Fruit fly (Drosophila melanogaster) whole organism, embryonic: ENCODE results near the gene tw.

Experiments used
- CG10267 ChIP-seq: fragments of 200-800 bp; sonication (Bioruptor generic); optimal IDR thresholded peaks from 2 replicates; lab custom pipeline; 2018; ENCODE audit warnings: missing biosample characterization, mild to moderate bottlenecking, missing genetic modification characterization, moderate library complexity
- CG11560 ChIP-seq: fragments of 200-800 bp; sonication (Bioruptor generic); IDR thresholded peaks from 3 replicates; pipeline ENCODE4 v1.3.6; 2022; ENCODE audit warnings: missing biosample characterization, missing genetic modification characterization
- CG1602 ChIP-seq: fragments of 200-800 bp; sonication (Bioruptor generic); optimal IDR thresholded peaks from 3 replicates; lab custom pipeline; 2016; ENCODE audit warnings: missing biosample characterization, missing genetic modification characterization
- CG1603 ChIP-seq: fragments of 200-800 bp; sonication (Bioruptor generic); optimal IDR thresholded peaks from 2 replicates; lab custom pipeline; 2019; ENCODE audit warnings: missing biosample characterization, mild to moderate bottlenecking, missing genetic modification characterization, moderate library complexity
- CG16813 ChIP-seq: fragments of 200-800 bp; sonication (Bioruptor generic); IDR thresholded peaks from 3 replicates; pipeline ENCODE4 v1.3.6; 2022; ENCODE audit warnings: missing biosample characterization, missing genetic modification characterization; ENCODE audit not compliant: partially characterized antibody
- CG17328 ChIP-seq: fragments of 200-800 bp; sonication (Bioruptor generic); IDR thresholded peaks from 2 replicates; pipeline ENCODE4 v1.3.6; 2022; ENCODE audit warnings: missing biosample characterization, missing genetic modification characterization
- CG2202 ChIP-seq: fragments of 200-800 bp; sonication (Bioruptor generic); optimal IDR thresholded peaks from 2 replicates; lab custom pipeline; 2018; ENCODE audit warnings: missing biosample characterization, mild to moderate bottlenecking, missing genetic modification characterization
- CG31224 ChIP-seq: fragments of 200-800 bp; sonication (Bioruptor generic); IDR thresholded peaks from 2 replicates; pipeline ENCODE4 v1.3.6; 2022; ENCODE audit warnings: missing biosample characterization, missing genetic modification characterization
- CG5245 ChIP-seq: fragments of 200-800 bp; sonication (Bioruptor generic); optimal IDR thresholded peaks from 3 replicates; lab custom pipeline; 2016; ENCODE audit warnings: missing biosample characterization, missing genetic modification characterization
- CG6813 ChIP-seq: fragments of 200-800 bp; sonication (Bioruptor generic); optimal IDR thresholded peaks from 2 replicates; lab custom pipeline; 2017; ENCODE audit warnings: missing biosample characterization, missing genetic modification characterization, mild to moderate bottlenecking, moderate library complexity, missing genetic modification reagents
- CG7372 ChIP-seq: fragments of 200-800 bp; sonication (Bioruptor generic); IDR thresholded peaks from 2 replicates; pipeline ENCODE4 v1.3.6; 2022; ENCODE audit warnings: missing biosample characterization, missing genetic modification characterization
- CG8281 ChIP-seq: fragments of 200-800 bp; sonication (Bioruptor generic); optimal IDR thresholded peaks from 2 replicates; lab custom pipeline; 2018; ENCODE audit warnings: missing biosample characterization, mild to moderate bottlenecking, missing genetic modification characterization, moderate library complexity
- CG8290 ChIP-seq, 3 experiments: fragments of 200-800 bp; sonication (Bioruptor generic); optimal IDR thresholded peaks; 2 replicates each; lab custom pipeline; 2016 to 2019; ENCODE audit warnings: missing biosample characterization in 3 of 3, missing genetic modification characterization in 3 of 3, mild to moderate bottlenecking in 2 of 3, moderate library complexity in 1 of 3
- CG8478 ChIP-seq: fragments of >200 bp; optimal IDR thresholded peaks from 2 replicates; lab custom pipeline; 2018
- CG9797 ChIP-seq: fragments of 200-800 bp; sonication (Bioruptor generic); optimal IDR thresholded peaks from 3 replicates; lab custom pipeline; 2018; ENCODE audit warnings: missing biosample characterization, mild to moderate bottlenecking, missing genetic modification characterization
- CG9817 ChIP-seq: fragments of 200-800 bp; sonication (Bioruptor generic); optimal IDR thresholded peaks from 2 replicates; lab custom pipeline; 2018; ENCODE audit warnings: missing biosample characterization, mild to moderate bottlenecking, missing genetic modification characterization, moderate library complexity
- CG9876 ChIP-seq: fragments of 200-800 bp; sonication (Bioruptor generic); optimal IDR thresholded peaks from 2 replicates; lab custom pipeline; 2016; ENCODE audit warnings: missing biosample characterization, missing genetic modification characterization
- Deaf1 ChIP-seq: fragments of 200-800 bp; optimal IDR thresholded peaks from 3 replicates; lab custom pipeline; 2019; ENCODE audit warnings: missing biosample characterization, mild to moderate bottlenecking, missing genetic modification characterization, moderate library complexity
- Dref ChIP-seq: fragments of 200-800 bp; sonication (Bioruptor generic); IDR thresholded peaks from 2 replicates; pipeline ENCODE4 v1.3.6; 2022; ENCODE audit warnings: missing biosample characterization, missing genetic modification characterization
- E2f2 ChIP-seq: fragments of 200-800 bp; sonication (Bioruptor generic); IDR thresholded peaks from 2 replicates; pipeline ENCODE4 v1.3.6; 2022; ENCODE audit warnings: missing biosample characterization, missing genetic modification characterization
- Gsc ChIP-seq: fragments of 200-800 bp; sonication (Bioruptor generic); IDR thresholded peaks from 2 replicates; pipeline ENCODE4 v1.3.6; 2022; ENCODE audit warnings: missing biosample characterization, missing genetic modification characterization
- HLH4C ChIP-seq: fragments of 200-800 bp; sonication (Bioruptor generic); IDR thresholded peaks from 3 replicates; pipeline ENCODE4 v1.3.6; 2022; ENCODE audit warnings: missing biosample characterization, missing genetic modification characterization; ENCODE audit not compliant: partially characterized antibody
- MBD-R2 ChIP-seq: fragments of 200-800 bp; sonication (Bioruptor generic); IDR thresholded peaks from 2 replicates; pipeline ENCODE4 v1.3.6; 2022; ENCODE audit warnings: missing biosample characterization, missing genetic modification characterization
- MESR4 ChIP-seq: fragments of 200-800 bp; sonication (Bioruptor generic); optimal IDR thresholded peaks from 2 replicates; lab custom pipeline; 2018; ENCODE audit warnings: missing biosample characterization, mild to moderate bottlenecking, missing genetic modification characterization, moderate library complexity
- Med ChIP-seq: fragments of 200-800 bp; sonication (Bioruptor generic); peaks from one replicate; lab custom pipeline; 2016; ENCODE audit warnings: missing biosample characterization, missing genetic modification characterization, mild to moderate bottlenecking, inconsistent platforms, moderate library complexity
- Meics ChIP-seq: fragments of 200-800 bp; sonication (Bioruptor generic); optimal IDR thresholded peaks from 2 replicates; lab custom pipeline; 2017; ENCODE audit warnings: missing biosample characterization, mild to moderate bottlenecking, missing genetic modification characterization
- Myb ChIP-seq: fragments of 200-800 bp; sonication (Bioruptor generic); optimal IDR thresholded peaks from 2 replicates; lab custom pipeline; 2016; ENCODE audit warnings: missing biosample characterization, missing genetic modification characterization
- Sry-δ ChIP-seq: fragments of 200-800 bp; sonication (Bioruptor generic); optimal IDR thresholded peaks from 2 replicates; lab custom pipeline; 2016; ENCODE audit warnings: missing biosample characterization, missing genetic modification characterization
- Stat92E ChIP-seq, 3 experiments: fragments of >200 bp in 2 of 3; fragments of 200-800 bp in 1 of 3; sonication (Bioruptor generic) in 1 of 3; optimal IDR thresholded peaks; 2 replicates each; lab custom pipeline; 2017 to 2019; ENCODE audit warnings: missing biosample characterization in 3 of 3, missing genetic modification characterization in 3 of 3, mild to moderate bottlenecking in 1 of 3, moderate library complexity in 1 of 3
- Trl ChIP-seq, 3 experiments: fragments of >200 bp in 2 of 3; fragments of 200-800 bp in 1 of 3; sonication (Bioruptor generic) in 1 of 3; optimal IDR thresholded peaks; 2 replicates in 1 of 3; 3 replicates in 2 of 3; lab custom pipeline; 2016 to 2017; ENCODE audit warnings: missing biosample characterization in 1 of 3, missing genetic modification characterization in 1 of 3
- Xbp1 ChIP-seq: fragments of 200-800 bp; sonication (Bioruptor generic); optimal IDR thresholded peaks from 3 replicates; lab custom pipeline; 2016; ENCODE audit warnings: missing biosample characterization, mild to moderate bottlenecking, missing genetic modification characterization
- YL-1 ChIP-seq: fragments of 200-800 bp; sonication (Bioruptor generic); optimal IDR thresholded peaks from 3 replicates; lab custom pipeline; 2017; ENCODE audit warnings: missing biosample characterization, mild to moderate bottlenecking, missing genetic modification characterization
- abd-A ChIP-seq: fragments of 200-800 bp; sonication (Bioruptor generic); optimal IDR thresholded peaks from 3 replicates; lab custom pipeline; 2019; ENCODE audit warnings: missing biosample characterization, mild to moderate bottlenecking, missing genetic modification characterization, moderate library complexity
- chm ChIP-seq: fragments of 200-800 bp; sonication (Bioruptor generic); IDR thresholded peaks from 2 replicates; pipeline ENCODE4 v1.3.6; 2022; ENCODE audit warnings: missing biosample characterization, missing genetic modification characterization
- gfzf ChIP-seq: fragments of 200-800 bp; sonication (Bioruptor generic); optimal IDR thresholded peaks from 2 replicates; lab custom pipeline; 2016; ENCODE audit warnings: missing biosample characterization, mild to moderate bottlenecking, missing genetic modification characterization, moderate library complexity
- lov ChIP-seq, 2 experiments: fragments of 200-800 bp in 1 of 2; fragments of >200 bp in 1 of 2; sonication (Bioruptor generic) in 1 of 2; IDR thresholded peaks in 1 of 2; optimal IDR thresholded peaks in 1 of 2; 2 replicates in 1 of 2; 3 replicates in 1 of 2; pipeline versions ENCODE4 v1.3.6 to Lab custom; 2017 to 2022; ENCODE audit warnings: missing biosample characterization in 1 of 2, missing genetic modification characterization in 1 of 2
- mam ChIP-seq: fragments of 200-800 bp; sonication (Bioruptor generic); optimal IDR thresholded peaks from 3 replicates; lab custom pipeline; 2016; ENCODE audit warnings: missing biosample characterization, missing genetic modification characterization
- nerfin-1 ChIP-seq: fragments of 200-800 bp; sonication (Bioruptor generic); optimal IDR thresholded peaks from 3 replicates; lab custom pipeline; 2019; ENCODE audit warnings: missing biosample characterization, mild to moderate bottlenecking, missing genetic modification characterization, moderate library complexity
- peb ChIP-seq: fragments of 200-800 bp; sonication (Bioruptor generic); IDR thresholded peaks from 2 replicates; pipeline ENCODE4 v1.3.6; 2022; ENCODE audit warnings: missing biosample characterization, missing genetic modification characterization
- pfk ChIP-seq: fragments of 200-800 bp; sonication (Bioruptor generic); optimal IDR thresholded peaks from 2 replicates; lab custom pipeline; 2018; ENCODE audit warnings: missing biosample characterization, mild to moderate bottlenecking, missing genetic modification characterization, moderate library complexity
- pum ChIP-seq: fragments of 200-800 bp; sonication (Bioruptor generic); optimal IDR thresholded peaks from 2 replicates; lab custom pipeline; 2016; ENCODE audit warnings: missing biosample characterization, missing genetic modification characterization
- pzg ChIP-seq: fragments of 200-800 bp; sonication (Bioruptor generic); optimal IDR thresholded peaks from 3 replicates; lab custom pipeline; 2018; ENCODE audit warnings: missing biosample characterization, mild to moderate bottlenecking, missing genetic modification characterization, moderate library complexity
- scrt ChIP-seq: fragments of 200-800 bp; sonication (Bioruptor generic); optimal IDR thresholded peaks from 2 replicates; lab custom pipeline; 2018; ENCODE audit warnings: missing biosample characterization, mild to moderate bottlenecking, missing genetic modification characterization, moderate library complexity
- sima ChIP-seq: fragments of 200-800 bp; sonication (Bioruptor generic); optimal IDR thresholded peaks from 2 replicates; lab custom pipeline; 2016; ENCODE audit warnings: missing biosample characterization, missing genetic modification characterization
- sqz ChIP-seq: fragments of 200-800 bp; sonication (Bioruptor generic); optimal IDR thresholded peaks from 3 replicates; lab custom pipeline; 2018; ENCODE audit warnings: missing biosample characterization, mild to moderate bottlenecking, missing genetic modification characterization
- sug ChIP-seq: fragments of 200-800 bp; optimal IDR thresholded peaks from 2 replicates; lab custom pipeline; 2019; ENCODE audit warnings: missing biosample characterization, mild to moderate bottlenecking, missing genetic modification characterization, moderate library complexity
- tup ChIP-seq: fragments of 200-800 bp; sonication (Bioruptor generic); optimal IDR thresholded peaks from 2 replicates; lab custom pipeline; 2016; ENCODE audit warnings: missing biosample characterization, mild to moderate bottlenecking, missing genetic modification characterization, moderate library complexity
- unpg ChIP-seq: fragments of 200-800 bp; sonication (Bioruptor generic); optimal IDR thresholded peaks from 3 replicates; lab custom pipeline; 2018; ENCODE audit warnings: missing biosample characterization, mild to moderate bottlenecking, missing genetic modification characterization, moderate library complexity
- zen2 ChIP-seq: fragments of 200-800 bp; sonication (Bioruptor generic); IDR thresholded peaks from 3 replicates; pipeline ENCODE4 v1.3.6; 2022; ENCODE audit warnings: missing biosample characterization, missing genetic modification characterization; ENCODE audit not compliant: partially characterized antibody

tw gene

DNA sequence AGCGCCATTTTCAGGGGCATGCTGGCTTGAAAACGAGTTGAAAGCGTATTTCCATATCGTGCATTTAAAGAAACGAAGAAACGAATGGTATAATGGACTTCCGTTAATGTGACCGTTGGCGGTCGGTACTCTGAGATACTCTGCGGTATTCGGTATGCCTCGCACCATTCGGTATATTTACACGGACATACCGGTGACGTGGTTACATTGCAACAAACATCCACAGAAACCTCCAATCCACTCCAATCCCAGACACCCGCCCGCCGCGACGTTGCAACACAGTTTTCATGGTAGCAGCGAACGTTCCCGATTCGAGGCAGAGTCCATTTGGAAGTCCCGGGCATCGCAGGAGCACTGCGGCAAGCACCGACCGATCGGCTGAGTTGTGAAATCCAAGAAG lies 21.4 kb downstream of the tw start, which contains the start of gene Sec22 (continued):
- no peak for TF ChIP-seq Stat92E (GFP tag; optimal IDR thresholded peaks at IDR 0.05; lab: Kevin White, UChicago)
- TF ChIP-seq chm: peak; percentile 30; the same call in 1 of the 2 replicates
- no peak for TF ChIP-seq sqz (GFP tag; lab: Kevin White, UChicago)
- peak; percentile 17 for TF ChIP-seq Sry-δ (GFP tag; lab: Kevin White, UChicago)
- TF ChIP-seq MESR4 (GFP tag; lab: Kevin White, UChicago): peak; percentile 88
- no peak for TF ChIP-seq CG16813 (GFP tag; lab: Robert Waterston, UW)
- no peak for TF ChIP-seq zen2 (GFP tag; lab: Robert Waterston, UW)
- no peak for TF ChIP-seq scrt (GFP tag; lab: Kevin White, UChicago)
- TF ChIP-seq tup (GFP tag; lab: Kevin White, UChicago): no peak
- TF ChIP-seq E2f2 (GFP tag; lab: Robert Waterston, UW): peak; percentile 47
- TF ChIP-seq nerfin-1 (tag; lab: Kevin White, UChicago): peak; percentile 4
- TF ChIP-seq CG9797: peak; percentile 75
- TF ChIP-seq pum (GFP tag; lab: Kevin White, UChicago): no peak
- peak; percentile 80 for TF ChIP-seq Med (GFP tag; lab: Kevin White, UChicago)
- no peak for TF ChIP-seq sug (tag; lab: Kevin White, UChicago)
- TF ChIP-seq CG5245 (GFP tag; lab: Kevin White, UChicago): no peak
- TF ChIP-seq CG2202 (tag; lab: Kevin White, UChicago): no peak
- no peak for TF ChIP-seq HLH4C
- peak; percentile 17 for TF ChIP-seq Myb (GFP tag; lab: Kevin White, UChicago)
- no peak for TF ChIP-seq CG17328 (GFP tag; lab: Robert Waterston, UW)
- peak; percentile 60 for TF ChIP-seq pfk (GFP tag; lab: Kevin White, UChicago)
- TF ChIP-seq CG8478 (lab: Kevin White, UChicago): no peak
- no peak for TF ChIP-seq CG8290 (GFP tag; optimal IDR thresholded peaks at IDR 0.05; lab: Kevin White, UChicago)
- peak in 1 of 2 experiments; percentile 46 for TF ChIP-seq CG8290 (tag; optimal IDR thresholded peaks at IDR 0.05; lab: Kevin White, UChicago)
- no peak for TF ChIP-seq Gsc (GFP tag; lab: Robert Waterston, UW)
- TF ChIP-seq CG6813 (GFP tag; lab: Kevin White, UChicago): peak; percentile 30
- peak; percentile 6 for TF ChIP-seq Meics (GFP tag; lab: Kevin White, UChicago)
- peak; percentile 54 for TF ChIP-seq CG1603 (tag; lab: Kevin White, UChicago)
- no peak for TF ChIP-seq CG31224
- peak; percentile 27 for TF ChIP-seq CG10267
- TF ChIP-seq pzg (GFP tag; lab: Kevin White, UChicago): peak; percentile 59
- TF ChIP-seq MBD-R2 (GFP tag; lab: Robert Waterston, UW): peak; percentile 77
- TF ChIP-seq YL-1 (GFP tag; lab: Kevin White, UChicago): peak; percentile 51
- no peak for TF ChIP-seq CG9817 (tag; lab: Kevin White, UChicago)
- no peak for TF ChIP-seq CG1602 (GFP tag; lab: Kevin White, UChicago)
- TF ChIP-seq mam (GFP tag; lab: Kevin White, UChicago): no peak
- TF ChIP-seq lov (optimal IDR thresholded peaks at IDR 0.05; lab: Kevin White, UChicago): no peak
- no peak for TF ChIP-seq lov (GFP tag; IDR thresholded peaks at IDR 0.05; lab: Robert Waterston, UW)
- TF ChIP-seq unpg (GFP tag; lab: Kevin White, UChicago): peak; percentile 15
- no peak for TF ChIP-seq CG8281 (tag; lab: Kevin White, UChicago)
- peak; percentile 66 for TF ChIP-seq Xbp1 (GFP tag; lab: Kevin White, UChicago)
- no peak for TF ChIP-seq CG7372 (GFP tag; lab: Robert Waterston, UW)
- peak; percentile 74 for TF ChIP-seq gfzf
- TF ChIP-seq peb (GFP tag; lab: Robert Waterston, UW): no peak
- TF ChIP-seq abd-A (tag; lab: Kevin White, UChicago): no peak
- peak; percentile 29 for TF ChIP-seq Dref (GFP tag; lab: Robert Waterston, UW)
- TF ChIP-seq Deaf1 (tag; lab: Kevin White, UChicago): peak; percentile 1
- TF ChIP-seq sima (GFP tag; lab: Kevin White, UChicago): no peak
- TF ChIP-seq CG9876 (GFP tag; lab: Kevin White, UChicago): no peak
- TF ChIP-seq Trl (optimal IDR thresholded peaks at IDR 0.05; lab: Kevin White, UChicago): no peak
- no peak for TF ChIP-seq Trl (GFP tag; optimal IDR thresholded peaks at IDR 0.05; lab: Kevin White, UChicago)
- no peak for TF ChIP-seq CG11560 (tag; lab: Robert Waterston, UW)
